Worm (Caenorhabditis elegans) whole organism, L4 larva: Measurements from ENCODE around the gene algn-13.

Source experiments
- F26F4.8 ChIP-seq: fragments of 200-800 bp; sonication (Bioruptor generic); conservative IDR thresholded peaks from 2 replicates; pipeline ENCODE4 v1.3.6; 2022; ENCODE audit warnings: missing genetic modification characterization, missing compliant biosample characterization
- T26A8.4 ChIP-seq: fragments of 200-800 bp; sonication (Bioruptor generic); IDR thresholded peaks from 2 replicates; pipeline ENCODE4 v1.3.6; 2022; ENCODE audit warnings: missing genetic modification characterization, missing compliant biosample characterization
- Y48G9A.11 ChIP-seq: fragments of 200-800 bp; sonication (Bioruptor generic); IDR thresholded peaks from 2 replicates; pipeline ENCODE4 v1.3.6; 2022; ENCODE audit warnings: missing genetic modification reagents, missing genetic modification characterization, missing compliant biosample characterization
- aha-1 ChIP-seq: fragments of 150-350 bp; peaks from one replicate; lab custom pipeline; 2014; ENCODE audit warnings: missing biosample characterization, missing genetic modification characterization
- arid-1 ChIP-seq: fragments of 200-800 bp; sonication (Bioruptor generic); conservative IDR thresholded peaks from 2 replicates; pipeline ENCODE4 v1.3.6; 2022; ENCODE audit warnings: missing genetic modification reagents, missing genetic modification characterization, missing compliant biosample characterization
- ceh-32 ChIP-seq: sonication (generic microtip); optimal IDR thresholded peaks from 2 replicates; lab custom pipeline; 2016; ENCODE audit warnings: mild to moderate bottlenecking, missing genetic modification characterization, missing compliant biosample characterization; ENCODE audit not compliant: poor library complexity
- ces-1 ChIP-seq: fragments of 150-350 bp; sonication (generic microtip); optimal IDR thresholded peaks from 4 replicates; lab custom pipeline; 2014; ENCODE audit warnings: missing biosample characterization, missing genetic modification reagents, missing genetic modification characterization
- ctbp-1 ChIP-seq: fragments of 200-800 bp; sonication (Bioruptor generic); IDR thresholded peaks from 2 replicates; pipeline ENCODE4 v1.3.6; 2022; ENCODE audit warnings: missing genetic modification reagents, missing genetic modification characterization, missing compliant biosample characterization
- daf-16 ChIP-seq, 3 experiments: sonication (generic microtip); optimal IDR thresholded peaks; 2 replicates each; lab custom pipeline; 2016 to 2017; ENCODE audit warnings: missing genetic modification characterization in 3 of 3, missing genetic modification reagents in 3 of 3, mild to moderate bottlenecking in 2 of 3, missing compliant biosample characterization in 2 of 3, missing biosample characterization in 1 of 3, moderate library complexity in 1 of 3
- dpl-1 ChIP-seq: fragments of 150-350 bp; optimal IDR thresholded peaks from 2 replicates; lab custom pipeline; 2014; ENCODE audit warnings: missing biosample characterization, missing genetic modification reagents, missing genetic modification characterization
- duxl-1 ChIP-seq: sonication (generic microtip); optimal IDR thresholded peaks from 2 replicates; lab custom pipeline; 2016; ENCODE audit warnings: mild to moderate bottlenecking, missing genetic modification characterization, moderate library complexity, missing compliant biosample characterization; ENCODE audit not compliant: poor library complexity
- dve-1 ChIP-seq: sonication (generic microtip); optimal IDR thresholded peaks from 2 replicates; lab custom pipeline; 2017; ENCODE audit warnings: antibody characterized with exemption, mild to moderate bottlenecking, missing genetic modification characterization, missing compliant biosample characterization; ENCODE audit not compliant: insufficient read depth
- fkh-10 ChIP-seq: fragments of 150-350 bp; optimal IDR thresholded peaks from 2 replicates; lab custom pipeline; 2014; ENCODE audit warnings: missing biosample characterization, missing genetic modification reagents, missing genetic modification characterization
- fos-1 ChIP-seq: fragments of 150-350 bp; optimal IDR thresholded peaks from 2 replicates; lab custom pipeline; 2014; ENCODE audit warnings: missing biosample characterization, missing genetic modification characterization
- hif-1 ChIP-seq, 2 experiments: sonication (generic microtip); optimal IDR thresholded peaks; 2 replicates each; lab custom pipeline; 2016 to 2017; ENCODE audit warnings: missing compliant biosample characterization in 2 of 2, missing genetic modification characterization in 2 of 2, missing genetic modification reagents in 2 of 2, missing genotype in 2 of 2, mild to moderate bottlenecking in 1 of 2
- hlh-11 ChIP-seq: fragments of 200-800 bp; sonication (Bioruptor generic); optimal IDR thresholded peaks from 2 replicates; lab custom pipeline; 2018; ENCODE audit warnings: mild to moderate bottlenecking, missing genetic modification characterization, missing compliant biosample characterization
- hmg-1.1 ChIP-seq: fragments of 200-800 bp; sonication (Bioruptor generic); IDR thresholded peaks from 2 replicates; pipeline ENCODE4 v1.3.6; 2022; ENCODE audit warnings: missing genetic modification reagents, missing genetic modification characterization, missing compliant biosample characterization
- lim-7 ChIP-seq: fragments of 200-800 bp; sonication (Bioruptor generic); IDR thresholded peaks from 2 replicates; pipeline ENCODE4 v1.3.6; 2022; ENCODE audit warnings: missing genetic modification characterization, missing compliant biosample characterization
- lin-13 ChIP-seq: fragments of 150-350 bp; optimal IDR thresholded peaks from 2 replicates; lab custom pipeline; 2014; ENCODE audit warnings: missing biosample characterization, missing genetic modification reagents, missing genetic modification characterization
- lin-38 ChIP-seq: fragments of 200-800 bp; sonication (Bioruptor generic); IDR thresholded peaks from 2 replicates; pipeline ENCODE4 v1.3.6; 2022; ENCODE audit warnings: missing genetic modification reagents, missing genetic modification characterization, missing compliant biosample characterization
- lin-39 ChIP-seq: fragments of 150-350 bp; optimal IDR thresholded peaks from 2 replicates; lab custom pipeline; 2014; ENCODE audit warnings: missing biosample characterization, missing genetic modification reagents, missing genetic modification characterization
- mes-2 ChIP-seq: sonication (generic microtip); optimal IDR thresholded peaks from 2 replicates; lab custom pipeline; 2016; ENCODE audit warnings: missing genotype, mild to moderate bottlenecking, missing genetic modification characterization, missing compliant biosample characterization; ENCODE audit not compliant: poor library complexity, severe bottlenecking
- nhr-10 ChIP-seq: fragments of 150-350 bp; optimal IDR thresholded peaks from 2 replicates; lab custom pipeline; 2014; ENCODE audit warnings: missing biosample characterization, missing genetic modification characterization
- nhr-102 ChIP-seq: sonication (generic microtip); optimal IDR thresholded peaks from 2 replicates; lab custom pipeline; 2016; ENCODE audit warnings: mild to moderate bottlenecking, missing genetic modification characterization, moderate library complexity, missing compliant biosample characterization
- nhr-11 ChIP-seq: fragments of 150-350 bp; optimal IDR thresholded peaks from 2 replicates; lab custom pipeline; 2014; ENCODE audit warnings: missing biosample characterization, missing genetic modification characterization
- nhr-28 ChIP-seq: fragments of 150-350 bp; optimal IDR thresholded peaks from 2 replicates; lab custom pipeline; 2014; ENCODE audit warnings: missing biosample characterization, missing genetic modification characterization
- nhr-6 ChIP-seq: fragments of 150-350 bp; optimal IDR thresholded peaks from 2 replicates; lab custom pipeline; 2014; ENCODE audit warnings: missing biosample characterization, missing genetic modification characterization
- nhr-76 ChIP-seq: fragments of 150-350 bp; optimal IDR thresholded peaks from 2 replicates; lab custom pipeline; 2014; ENCODE audit warnings: missing biosample characterization, missing genetic modification characterization
- nhr-77 ChIP-seq: fragments of 150-350 bp; optimal IDR thresholded peaks from 2 replicates; lab custom pipeline; 2014; ENCODE audit warnings: missing biosample characterization, missing genetic modification characterization
- pha-4 ChIP-seq, 2 experiments: fragments of 150-350 bp in 1 of 2; fragments of 200-800 bp in 1 of 2; sonication (Bioruptor generic) in 1 of 2; IDR thresholded peaks in 1 of 2; optimal IDR thresholded peaks in 1 of 2; 2 replicates each; pipeline versions ENCODE4 v1.3.6 to Lab custom; 2014 to 2022; ENCODE audit warnings: missing genetic modification characterization in 2 of 2, missing genetic modification reagents in 2 of 2, missing biosample characterization in 1 of 2, missing compliant biosample characterization in 1 of 2
- rbr-2 ChIP-seq: sonication (generic microtip); optimal IDR thresholded peaks from 2 replicates; lab custom pipeline; 2016; ENCODE audit warnings: missing genotype, missing genetic modification characterization, missing compliant biosample characterization
- sdz-12 ChIP-seq: fragments of 200-800 bp; sonication (Bioruptor generic); optimal IDR thresholded peaks from 2 replicates; lab custom pipeline; 2018; ENCODE audit warnings: mild to moderate bottlenecking, missing genetic modification characterization, missing compliant biosample characterization
- set-16 ChIP-seq: fragments of 200-800 bp; sonication (Bioruptor generic); IDR thresholded peaks from 2 replicates; pipeline ENCODE4 v1.3.6; 2022; ENCODE audit warnings: missing genetic modification reagents, missing genetic modification characterization, missing compliant biosample characterization
- snpc-1.2 ChIP-seq: fragments of 200-800 bp; sonication (Bioruptor generic); IDR thresholded peaks from 2 replicates; pipeline ENCODE4 v1.3.6; 2022; ENCODE audit warnings: missing genetic modification reagents, missing genetic modification characterization, missing compliant biosample characterization
- snpc-4 ChIP-seq: fragments of 150-350 bp; optimal IDR thresholded peaks from 2 replicates; lab custom pipeline; 2014; ENCODE audit warnings: missing biosample characterization, missing genetic modification characterization
- spr-1 ChIP-seq: sonication (generic microtip); optimal IDR thresholded peaks from 2 replicates; lab custom pipeline; 2016; ENCODE audit warnings: mild to moderate bottlenecking, missing genetic modification characterization, missing compliant biosample characterization
- unc-130 ChIP-seq: sonication (generic microtip); optimal IDR thresholded peaks from 2 replicates; lab custom pipeline; 2016; ENCODE audit warnings: missing genetic modification reagents, missing genetic modification characterization, missing compliant biosample characterization
- unc-62 ChIP-seq, 3 experiments: fragments of 150-350 bp in 1 of 3; sonication (generic microtip); optimal IDR thresholded peaks in 2 of 3; peaks in 1 of 3; 1 replicate in 1 of 3; 2 replicates in 2 of 3; lab custom pipeline; 2014 to 2017; ENCODE audit warnings: missing biosample characterization in 3 of 3, missing genetic modification characterization in 3 of 3, missing genetic modification reagents in 3 of 3, missing genotype in 1 of 3
- vab-7 ChIP-seq: fragments of 200-800 bp; sonication (Bioruptor generic); IDR thresholded peaks from 2 replicates; pipeline ENCODE4 v1.3.6; 2022; ENCODE audit warnings: missing genetic modification reagents, missing genetic modification characterization, missing compliant biosample characterization
- zfp-2 ChIP-seq: sonication (generic microtip); optimal IDR thresholded peaks from 2 replicates; lab custom pipeline; 2016; ENCODE audit warnings: mild to moderate bottlenecking, missing genetic modification characterization, missing compliant biosample characterization
- zip-2 ChIP-seq: fragments of 150-350 bp; optimal IDR thresholded peaks from 2 replicates; lab custom pipeline; 2014; ENCODE audit warnings: missing biosample characterization, missing genetic modification characterization

algn-13 gene

DNA sequence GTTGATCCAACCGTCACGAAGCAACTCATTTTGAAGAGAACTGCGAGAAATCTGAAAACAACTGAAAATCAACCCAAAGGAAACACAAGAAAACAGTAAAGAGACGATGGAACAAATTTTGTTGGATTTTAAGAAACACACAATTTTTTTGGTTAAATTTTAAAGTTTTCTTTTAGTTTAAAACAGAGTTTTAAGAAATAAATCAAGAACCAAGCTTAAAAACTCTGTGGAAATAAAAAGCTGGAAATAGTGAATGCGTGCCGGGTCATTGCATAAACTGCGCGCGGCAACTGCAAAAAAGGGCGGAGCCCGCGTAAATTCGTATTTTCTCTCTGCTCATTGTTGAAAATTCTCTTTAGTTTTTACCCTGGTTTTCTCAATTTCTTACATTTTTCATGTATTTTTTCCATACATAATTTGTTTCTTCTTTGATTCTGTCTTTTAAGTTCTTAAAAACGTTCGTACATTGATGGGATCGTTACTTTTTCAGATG is at the start of gene algn-13, which contains the start of gene R10D12.13:
TSS of gene algn-13 (minus strand) at position 51 of the 493 bp plus-strand sequence.
TSS of gene R10D12.13 (plus strand) at position 491 of the 493 bp plus-strand sequence.
- TF ChIP-seq zfp-2 (no peak), vab-7 (GFP tag; lab: Robert Waterston, UW) (no peak), nhr-76 (tag; lab: Kevin White, UChicago) (no peak), snpc-4 (no peak), pha-4 (GFP tag; IDR thresholded peaks at IDR 0.05; lab: Robert Waterston, UW) (peak; percentile 73; the same call in 1 of the 2 replicates), pha-4 (tag; optimal IDR thresholded peaks at IDR 0.05; lab: Kevin White, UChicago) (no peak), set-16 (no peak), lin-39 (no peak), dpl-1 (peak; percentile 70), unc-62 (GFP tag; optimal IDR thresholded peaks at IDR 0.05 in 1 of 2; lab: Kevin White, UChicago) (no peak), unc-62 (tag; optimal IDR thresholded peaks at IDR 0.05; lab: Kevin White, UChicago) (no peak), nhr-102 (tag; lab: Kevin White, UChicago) (peak; percentile 19), rbr-2 (tag; lab: Kevin White, UChicago) (peak; percentile 32), unc-130 (GFP tag; lab: Kevin White, UChicago) (peak; percentile 72), hlh-11 (tag; lab: Kevin White, UChicago) (peak; percentile 55), Y48G9A.11 (GFP tag; lab: Robert Waterston, UW) (0 out of 2 replicates have a peak, but pooled peaks have one; percentile 32), daf-16 (GFP tag; optimal IDR thresholded peaks at IDR 0.05; lab: Kevin White, UChicago) (no peak), daf-16 (tag; optimal IDR thresholded peaks at IDR 0.05; lab: Kevin White, UChicago) (peak; percentile 27), fos-1 (no peak), nhr-11 (tag; lab: Kevin White, UChicago) (peak; percentile 1), lim-7 (GFP tag; lab: Robert Waterston, UW) (no peak), ceh-32 (tag; lab: Kevin White, UChicago) (no peak), ces-1 (GFP tag; lab: Kevin White, UChicago) (peak; percentile 5), fkh-10 (no peak), mes-2 (tag; lab: Kevin White, UChicago) (peak; percentile 93), nhr-77 (tag; lab: Kevin White, UChicago) (no peak), F26F4.8 (no peak), duxl-1 (tag; lab: Kevin White, UChicago) (peak; percentile 54), hif-1 (tag; optimal IDR thresholded peaks at IDR 0.05; lab: Kevin White, UChicago) (peak in 1 of 2 experiments; percentile 10), spr-1 (tag; lab: Kevin White, UChicago) (peak; percentile 41), nhr-10 (no peak), arid-1 (GFP tag; lab: Robert Waterston, UW) (peak; percentile 56; the same call in 1 of the 2 replicates), aha-1 (tag; lab: Kevin White, UChicago) (peak; percentile 81), lin-38 (GFP tag; lab: Robert Waterston, UW) (peak; percentile 82), nhr-28 (peak; percentile 19), snpc-1.2 (GFP tag; lab: Robert Waterston, UW) (peak; percentile 61; the same call in 1 of the 2 replicates), dve-1 (peak; percentile 61), nhr-6 (tag; lab: Kevin White, UChicago) (peak; percentile 35), sdz-12 (GFP tag; lab: Kevin White, UChicago) (no peak), zip-2 (tag; lab: Kevin White, UChicago) (no peak), T26A8.4 (peak; percentile 58; the same call in 1 of the 2 replicates), hmg-1.1 (GFP tag; lab: Robert Waterston, UW) (peak; percentile 63), ctbp-1 (GFP tag; lab: Robert Waterston, UW) (peak; percentile 43; the same call in 1 of the 2 replicates), lin-13 (GFP tag; lab: Kevin White, UChicago) (peak; percentile 7)
- TF ChIP-seq, all 104 proteins: peak for 25
